Worm (Caenorhabditis elegans) whole organism, L2 larva: ENCODE data around the gene cal-3.

Experiments used
- egl-27 ChIP-seq: sonication (generic microtip); optimal IDR thresholded peaks from 3 replicates; lab custom pipeline; 2017; ENCODE audit warnings: missing biosample characterization, missing genetic modification reagents, missing genetic modification characterization
- sma-3 ChIP-seq: sonication (generic microtip); optimal IDR thresholded peaks from 2 replicates; lab custom pipeline; 2016; ENCODE audit warnings: missing genetic modification reagents, missing genetic modification characterization, missing compliant biosample characterization

ce11 chrIV:3844584-3844983 is 9.6 kb upstream of the cal-3 start:
- TF ChIP-seq egl-27 (tag; lab: Kevin White, UChicago), result no peak
- no peak for TF ChIP-seq sma-3 (GFP tag; lab: Kevin White, UChicago)
